Worm (Caenorhabditis elegans) whole organism, midembryonic: ENCODE data around the gene nlp-61.

ENCODE experiments used
- T22C8.4 ChIP-seq: fragments of 200-800 bp; sonication (Bioruptor generic); IDR thresholded peaks from 2 replicates; pipeline ENCODE4 v1.3.6; 2022; ENCODE audit warnings: missing genetic modification characterization, missing compliant biosample characterization
- flt-1 ChIP-seq: fragments of 200-800 bp; sonication (Bioruptor generic); IDR thresholded peaks from 2 replicates; pipeline ENCODE4 v1.3.6; 2022; ENCODE audit warnings: missing genetic modification characterization, missing compliant biosample characterization
- med-1 ChIP-seq: sonication (generic microtip); optimal IDR thresholded peaks from 2 replicates; lab custom pipeline; 2017; ENCODE audit warnings: missing genetic modification characterization, mild to moderate bottlenecking, missing compliant biosample characterization, antibody characterized with exemption, missing genetic modification reagents; ENCODE audit not compliant: insufficient read depth

DNA sequence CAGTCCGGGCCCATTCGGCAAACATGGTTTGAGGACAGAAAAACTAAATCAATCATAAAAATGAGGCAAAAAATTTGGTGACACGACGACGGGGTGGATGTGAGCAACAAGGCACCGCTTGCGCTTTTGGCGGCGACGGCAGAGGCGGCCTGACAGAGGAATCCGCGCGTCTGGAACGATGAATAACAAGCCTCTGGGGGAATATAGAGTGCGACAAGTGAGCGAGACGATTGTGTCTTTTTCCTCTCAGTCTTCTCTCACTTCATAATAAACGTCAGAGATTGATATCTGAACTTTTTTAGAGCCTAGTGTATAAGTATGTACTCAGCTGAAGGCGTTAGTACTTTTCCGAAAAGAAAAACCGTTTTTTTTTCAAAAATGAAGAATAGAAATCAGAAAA is 19.5 kb upstream of the nlp-61 start, which contains the start of gene twk-17:
- TF ChIP-seq T22C8.4 (no peak), med-1 (no peak), flt-1 (GFP tag; lab: Robert Waterston, UW) (no peak)
